Fruit fly (Drosophila melanogaster) whole organism, wandering third instar larva: ENCODE data around the gene dia.

Source experiments
- Abd-B ChIP-seq: fragments of >200 bp; optimal IDR thresholded peaks from 2 replicates; lab custom pipeline; 2017; ENCODE audit warnings: missing biosample characterization, missing genetic modification characterization
- CG32264 ChIP-seq: fragments of 200-800 bp; sonication (Bioruptor generic); optimal IDR thresholded peaks from 2 replicates; lab custom pipeline; 2016; ENCODE audit warnings: missing biosample characterization, missing genetic modification characterization
- CG9705 ChIP-seq: fragments of 200-800 bp; sonication (Bioruptor generic); optimal IDR thresholded peaks from 2 replicates; lab custom pipeline; 2018; ENCODE audit warnings: missing biosample characterization, mild to moderate bottlenecking, missing genetic modification characterization
- CrebA ChIP-seq: fragments of 200-800 bp; sonication (Bioruptor generic); optimal IDR thresholded peaks from 2 replicates; lab custom pipeline; 2016; ENCODE audit warnings: missing biosample characterization, mild to moderate bottlenecking, missing genetic modification characterization, borderline replicate concordance
- Dfd ChIP-seq: fragments of >200 bp; optimal IDR thresholded peaks from 2 replicates; lab custom pipeline; 2017; ENCODE audit warnings: missing biosample characterization, missing genetic modification characterization
- Dif ChIP-seq: fragments of 200-275, 200-300 bp; sonication (Bioruptor generic); optimal IDR thresholded peaks from 2 replicates; lab custom pipeline; 2018; ENCODE audit warnings: missing biosample characterization, missing genetic modification characterization; ENCODE audit not compliant: partially characterized antibody
- GATAd ChIP-seq: sonication (Bioruptor generic); optimal IDR thresholded peaks from 2 replicates; lab custom pipeline; 2016; ENCODE audit warnings: missing biosample characterization, missing genetic modification characterization
- HLH106 ChIP-seq: fragments of 200-800 bp; optimal IDR thresholded peaks from 3 replicates; lab custom pipeline; 2019; ENCODE audit warnings: missing biosample characterization, mild to moderate bottlenecking, missing genetic modification characterization, moderate library complexity
- Hnf4 ChIP-seq: fragments of 200-800 bp; sonication (Bioruptor generic); optimal IDR thresholded peaks from 2 replicates; lab custom pipeline; 2016; ENCODE audit warnings: missing biosample characterization, mild to moderate bottlenecking, missing genetic modification characterization
- Hr78 ChIP-seq: fragments of >200 bp; optimal IDR thresholded peaks from 2 replicates; lab custom pipeline; 2017; ENCODE audit warnings: missing biosample characterization, missing genetic modification characterization
- Hr83 ChIP-seq: fragments of 200-300 bp; sonication (Bioruptor generic); optimal IDR thresholded peaks from 2 replicates; lab custom pipeline; 2016; ENCODE audit warnings: missing biosample characterization, mild to moderate bottlenecking, missing genetic modification characterization, moderate library complexity; ENCODE audit not compliant: poor library complexity, severe bottlenecking
- Jra ChIP-seq: sonication (Bioruptor generic); optimal IDR thresholded peaks from 2 replicates; lab custom pipeline; 2016; ENCODE audit warnings: missing biosample characterization, missing genetic modification characterization
- Mio ChIP-seq: sonication (Bioruptor generic); optimal IDR thresholded peaks from 2 replicates; lab custom pipeline; 2016; ENCODE audit warnings: missing biosample characterization, missing genetic modification characterization
- Myc ChIP-seq: fragments of >200 bp; optimal IDR thresholded peaks from 2 replicates; lab custom pipeline; 2017
- N ChIP-seq: fragments of >200 bp; optimal IDR thresholded peaks from 2 replicates; lab custom pipeline; 2018; ENCODE audit warnings: missing biosample characterization, missing external identifiers, missing genetic modification characterization
- OdsH ChIP-seq: fragments of 200-800 bp; sonication (Bioruptor generic); optimal IDR thresholded peaks from 2 replicates; lab custom pipeline; 2016; ENCODE audit warnings: missing biosample characterization, mild to moderate bottlenecking, missing genetic modification characterization
- Rel ChIP-seq, 2 experiments: fragments of 200-800 bp; sonication (Bioruptor generic) in 1 of 2; optimal IDR thresholded peaks; 2 replicates in 1 of 2; 3 replicates in 1 of 2; lab custom pipeline; 2016 to 2019; ENCODE audit warnings: mild to moderate bottlenecking in 2 of 2, missing biosample characterization in 2 of 2, missing genetic modification characterization in 2 of 2, moderate library complexity in 1 of 2
- Sp1 ChIP-seq: fragments of 200-800 bp; sonication (Bioruptor generic); optimal IDR thresholded peaks from 3 replicates; lab custom pipeline; 2019; ENCODE audit warnings: missing biosample characterization, mild to moderate bottlenecking, missing genetic modification characterization, moderate library complexity
- br ChIP-seq: fragments of 200-800 bp; sonication (Bioruptor generic); optimal IDR thresholded peaks from 2 replicates; lab custom pipeline; 2016; ENCODE audit warnings: missing biosample characterization, missing genetic modification characterization
- brk ChIP-seq: fragments of 200-800 bp; sonication (Bioruptor generic); optimal IDR thresholded peaks from 2 replicates; lab custom pipeline; 2016; ENCODE audit warnings: missing biosample characterization, mild to moderate bottlenecking, missing genetic modification characterization
- dl ChIP-seq, 2 experiments: fragments of 175-275, 200-275 bp in 1 of 2; fragments of 200-275 bp in 1 of 2; sonication (Bioruptor generic); optimal IDR thresholded peaks; lab custom pipeline; 2018; ENCODE audit warnings: mild to moderate bottlenecking in 2 of 2, missing biosample characterization in 2 of 2, missing genetic modification characterization in 2 of 2, moderate library complexity in 2 of 2; ENCODE audit not compliant: partially characterized antibody in 2 of 2, insufficient read depth in 1 of 2
- dmrt93B ChIP-seq: fragments of 200-800 bp; sonication (Bioruptor generic); optimal IDR thresholded peaks from 2 replicates; lab custom pipeline; 2018; ENCODE audit warnings: missing biosample characterization, mild to moderate bottlenecking, missing genetic modification characterization
- dsf ChIP-seq: sonication (Bioruptor generic); optimal IDR thresholded peaks from 2 replicates; lab custom pipeline; 2016; ENCODE audit warnings: missing biosample characterization, missing genetic modification characterization, borderline replicate concordance
- ey ChIP-seq: fragments of 200-800 bp; sonication (Bioruptor generic); optimal IDR thresholded peaks from 2 replicates; lab custom pipeline; 2016; ENCODE audit warnings: missing biosample characterization, missing genetic modification characterization
- foxo ChIP-seq, 2 experiments: fragments of 200-800 bp; sonication (Bioruptor generic); optimal IDR thresholded peaks; 2 replicates in 1 of 2; 3 replicates in 1 of 2; lab custom pipeline; 2016 to 2017; ENCODE audit warnings: missing biosample characterization in 2 of 2, missing genetic modification characterization in 2 of 2
- fru ChIP-seq: fragments of 200-800 bp; sonication (Bioruptor generic); optimal IDR thresholded peaks from 3 replicates; lab custom pipeline; 2016; ENCODE audit warnings: missing biosample characterization, mild to moderate bottlenecking, missing genetic modification characterization
- h ChIP-seq: fragments of 200-800 bp; sonication (Bioruptor generic); optimal IDR thresholded peaks from 3 replicates; lab custom pipeline; 2016; ENCODE audit warnings: missing biosample characterization, mild to moderate bottlenecking, missing genetic modification characterization
- jim ChIP-seq: fragments of 175-275, 200-325 bp; sonication (Bioruptor generic); optimal IDR thresholded peaks from 2 replicates; lab custom pipeline; 2016; ENCODE audit warnings: missing biosample characterization, mild to moderate bottlenecking, missing genetic modification characterization
- lola ChIP-seq: fragments of >200 bp; optimal IDR thresholded peaks from 2 replicates; lab custom pipeline; 2017; ENCODE audit warnings: missing biosample characterization, missing genetic modification characterization
- pan ChIP-seq: fragments of >200 bp; optimal IDR thresholded peaks from 2 replicates; lab custom pipeline; 2017
- psq ChIP-seq: fragments of 200-800 bp; sonication (Bioruptor generic); optimal IDR thresholded peaks from 3 replicates; lab custom pipeline; 2017; ENCODE audit warnings: missing biosample characterization, mild to moderate bottlenecking, missing genetic modification characterization, moderate library complexity
- rgr ChIP-seq: fragments of 200-800 bp; sonication (Bioruptor generic); optimal IDR thresholded peaks from 3 replicates; lab custom pipeline; 2016; ENCODE audit warnings: missing biosample characterization, mild to moderate bottlenecking, missing genetic modification characterization
- sage ChIP-seq: fragments of 200-800 bp; sonication (Bioruptor generic); optimal IDR thresholded peaks from 2 replicates; lab custom pipeline; 2016; ENCODE audit warnings: missing biosample characterization, mild to moderate bottlenecking, missing genetic modification characterization
- sv ChIP-seq: fragments of 200-800 bp; sonication (Bioruptor generic); optimal IDR thresholded peaks from 3 replicates; lab custom pipeline; 2016; ENCODE audit warnings: missing biosample characterization, missing genetic modification characterization
- tai ChIP-seq: sonication (Bioruptor generic); optimal IDR thresholded peaks from 2 replicates; lab custom pipeline; 2016; ENCODE audit warnings: missing biosample characterization, missing genetic modification characterization
- usp ChIP-seq: fragments of >200 bp; optimal IDR thresholded peaks from 2 replicates; lab custom pipeline; 2017; ENCODE audit warnings: missing biosample characterization, missing genetic modification characterization
- woc ChIP-seq: sonication (Bioruptor generic); optimal IDR thresholded peaks from 2 replicates; lab custom pipeline; 2016; ENCODE audit warnings: missing biosample characterization, mild to moderate bottlenecking, missing genetic modification characterization

Gene dia

DNA sequence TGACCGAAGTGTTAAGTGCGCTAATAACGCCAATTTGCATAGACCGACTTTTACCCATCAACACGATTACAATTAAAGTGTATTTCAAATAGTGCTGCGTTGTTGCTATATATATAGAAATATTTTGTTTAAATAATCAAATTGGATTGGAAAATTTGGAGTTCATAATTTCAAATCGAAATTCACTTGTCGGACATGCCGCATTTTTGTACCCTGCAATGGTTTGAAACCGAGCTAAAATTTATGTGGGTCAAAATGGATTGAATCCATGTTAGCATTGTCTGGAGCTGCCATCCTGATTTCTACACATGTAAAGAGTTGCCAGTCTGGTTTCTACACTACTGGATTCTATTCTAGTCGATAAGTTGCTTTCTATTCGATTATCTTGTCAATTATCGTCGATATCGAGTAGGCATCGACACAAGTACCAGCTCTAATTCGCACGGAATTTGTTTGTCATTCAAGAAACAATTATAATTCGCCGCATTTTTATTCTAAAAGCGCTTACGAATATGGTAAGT is 29.4 kb downstream of the dia start, which contains the start of gene Pomp (continued):
- TF ChIP-seq rgr (peak; percentile 76), brk (GFP tag; lab: Kevin White, UChicago) (peak; percentile 80), sage (GFP tag; lab: Kevin White, UChicago) (peak; percentile 76)

- TF ChIP-seq Jra (GFP tag; lab: Kevin White, UChicago) (no peak), Hr83 (GFP tag; lab: Kevin White, UChicago) (no peak), sage (GFP tag; lab: Kevin White, UChicago) (no peak), dl (GFP tag; optimal IDR thresholded peaks at IDR 0.05; lab: Kevin White, UChicago; ENCODE audit: insufficient read depth in 1 of 2, partially characterized antibody in 2 of 2) (no peak), Rel (GFP tag; optimal IDR thresholded peaks at IDR 0.05; lab: Kevin White, UChicago) (no peak), Rel (tag; optimal IDR thresholded peaks at IDR 0.05; lab: Kevin White, UChicago) (no peak), Mio (no peak), sv (GFP tag; lab: Kevin White, UChicago) (no peak), Abd-B (GFP tag; lab: Kevin White, UChicago) (no peak), dmrt93B (GFP tag; lab: Kevin White, UChicago) (no peak), Dif (GFP tag; lab: Kevin White, UChicago) (no peak), psq (GFP tag; lab: Kevin White, UChicago) (no peak), CG9705 (no peak), Dfd (GFP tag; lab: Kevin White, UChicago) (no peak), GATAd (GFP tag; lab: Kevin White, UChicago) (no peak)
Observed at dm6 chr2L:20788050-20788449, 30.1 kb downstream of the dia start.

DNA sequence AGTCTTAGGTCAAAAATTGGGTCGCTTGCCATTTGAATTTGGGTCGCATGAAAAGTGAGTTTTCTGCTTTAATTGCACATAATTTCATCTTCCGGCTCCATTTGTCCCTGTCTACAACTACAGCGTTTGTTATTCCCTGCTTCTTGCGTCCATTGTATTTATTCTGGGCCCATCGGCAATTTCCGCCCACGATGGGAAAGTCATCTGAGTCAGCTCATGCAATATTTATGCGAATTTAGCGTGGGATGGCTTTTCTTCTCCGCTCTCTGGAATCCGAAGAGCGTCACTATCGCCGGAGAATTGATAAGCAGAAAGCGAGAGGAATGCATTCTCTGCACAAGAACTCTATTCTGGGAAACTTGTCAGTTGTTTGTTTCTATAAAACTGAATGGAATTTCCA is 34.6 kb downstream of the dia start:
- TF ChIP-seq Mio: no peak
- no peak for TF ChIP-seq h
- TF ChIP-seq, all 38 proteins: peak for 0

DNA sequence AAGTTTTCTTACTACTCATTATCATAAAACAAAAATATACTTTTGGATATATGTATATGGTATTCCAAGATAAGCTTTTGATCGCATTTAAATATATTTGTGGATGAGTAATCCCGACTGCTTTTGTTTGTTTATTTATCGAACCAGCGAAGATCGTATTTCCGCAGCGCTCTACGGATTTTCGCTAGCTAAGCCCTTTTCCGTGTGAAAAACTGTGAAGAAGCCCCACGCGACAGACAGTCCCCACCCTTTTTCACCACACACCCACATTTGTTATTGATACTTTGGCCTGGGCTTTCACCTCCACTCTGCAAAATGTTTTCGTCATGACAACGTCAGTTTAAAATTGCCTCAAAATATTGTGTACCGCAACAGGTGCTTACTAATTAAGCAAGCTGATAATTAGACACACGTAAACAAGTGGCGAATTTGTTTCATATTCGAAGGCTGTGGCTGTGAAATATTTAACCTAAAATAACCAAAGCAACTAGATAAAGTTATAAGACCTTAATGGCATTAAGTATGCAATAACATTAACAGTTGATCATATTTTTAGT is 35.1 kb downstream of the dia start:
- no peak for TF ChIP-seq Abd-B (GFP tag; lab: Kevin White, UChicago)
- TF ChIP-seq Dfd (GFP tag; lab: Kevin White, UChicago): no peak
- TF ChIP-seq jim (GFP tag; lab: Kevin White, UChicago): no peak
- no peak for TF ChIP-seq GATAd (GFP tag; lab: Kevin White, UChicago)
- no peak for TF ChIP-seq N (GFP tag; lab: Kevin White, UChicago)
- TF ChIP-seq woc: no peak

- TF ChIP-seq GATAd (GFP tag; lab: Kevin White, UChicago) (no peak), pan (lab: Kevin White, UChicago) (no peak), rgr (no peak), Dfd (GFP tag; lab: Kevin White, UChicago) (no peak), Abd-B (GFP tag; lab: Kevin White, UChicago) (no peak), dsf (GFP tag; lab: Kevin White, UChicago) (no peak), jim (GFP tag; lab: Kevin White, UChicago) (peak; percentile 56), Hr78 (no peak), br (GFP tag; lab: Kevin White, UChicago) (peak; percentile 38), HLH106 (tag; lab: Kevin White, UChicago) (no peak), Hr83 (GFP tag; lab: Kevin White, UChicago) (peak; percentile 91), ey (no peak), CrebA (GFP tag; lab: Kevin White, UChicago) (no peak), woc (no peak), CG9705 (no peak), h (peak; percentile 7), dmrt93B (GFP tag; lab: Kevin White, UChicago) (no peak), lola (no peak), OdsH (GFP tag; lab: Kevin White, UChicago) (no peak), sage (GFP tag; lab: Kevin White, UChicago) (no peak), Rel (GFP tag; optimal IDR thresholded peaks at IDR 0.05; lab: Kevin White, UChicago) (peak; percentile 2), Rel (tag; optimal IDR thresholded peaks at IDR 0.05; lab: Kevin White, UChicago) (peak; percentile 20), CG32264 (no peak), Jra (GFP tag; lab: Kevin White, UChicago) (peak; percentile 76), Sp1 (peak; percentile 20), Hnf4 (GFP tag; lab: Kevin White, UChicago) (peak; percentile 53), dl (GFP tag; optimal IDR thresholded peaks at IDR 0.05; lab: Kevin White, UChicago; ENCODE audit: insufficient read depth in 1 of 2, partially characterized antibody in 2 of 2) (peak in 1 of 2 experiments; percentile 26), Dif (GFP tag; lab: Kevin White, UChicago) (peak; percentile 74), fru (peak; percentile 63), Myc (lab: Kevin White, UChicago) (no peak), brk (GFP tag; lab: Kevin White, UChicago) (no peak), tai (GFP tag; lab: Kevin White, UChicago) (no peak), psq (GFP tag; lab: Kevin White, UChicago) (peak; percentile 8), usp (GFP tag; lab: Kevin White, UChicago) (no peak), sv (GFP tag; lab: Kevin White, UChicago) (no peak), Mio (no peak), foxo (GFP tag; optimal IDR thresholded peaks at IDR 0.05; lab: Kevin White, UChicago) (no peak)
Observed at dm6 chr2L:20793881-20794280, 35.9 kb downstream of the dia start.
